Fruit fly (Drosophila melanogaster) whole organism, adult: Measurements from ENCODE around the gene CG1785.

ENCODE experiments used
- CG11617 ChIP-seq: fragments of 200-800 bp; sonication (Bioruptor generic); optimal IDR thresholded peaks from 2 replicates; lab custom pipeline; 2017; ENCODE audit warnings: mild to moderate bottlenecking, missing biosample characterization, missing genetic modification reagents, missing genetic modification characterization
- CG14711 ChIP-seq: fragments of 200-800 bp; sonication (Bioruptor generic); optimal IDR thresholded peaks from 2 replicates; lab custom pipeline; 2018; ENCODE audit warnings: missing biosample characterization, mild to moderate bottlenecking, missing genetic modification characterization, moderate library complexity
- CG1620 ChIP-seq: fragments of 200-800 bp; sonication (Bioruptor generic); optimal IDR thresholded peaks from 2 replicates; lab custom pipeline; 2016; ENCODE audit warnings: missing biosample characterization, missing genetic modification characterization
- CG5204 ChIP-seq: fragments of 200-800 bp; sonication (Bioruptor generic); optimal IDR thresholded peaks from 2 replicates; lab custom pipeline; 2016; ENCODE audit warnings: missing biosample characterization, missing genetic modification characterization
- Hr96 ChIP-seq: fragments of 200-800 bp; sonication (Bioruptor generic); optimal IDR thresholded peaks from 2 replicates; lab custom pipeline; 2016; ENCODE audit warnings: missing biosample characterization, missing genetic modification characterization
- bab1 ChIP-seq: fragments of 200-800 bp; sonication (Bioruptor generic); optimal IDR thresholded peaks from 3 replicates; lab custom pipeline; 2019; ENCODE audit warnings: missing biosample characterization, mild to moderate bottlenecking, missing genetic modification characterization, moderate library complexity
- cnc ChIP-seq, 2 experiments: fragments of >200 bp; optimal IDR thresholded peaks; 2 replicates each; lab custom pipeline; 2017
- ovo ChIP-seq: fragments of 200-800 bp; sonication (Bioruptor generic); optimal IDR thresholded peaks from 2 replicates; lab custom pipeline; 2016; ENCODE audit warnings: missing biosample characterization, missing genetic modification characterization
- pad ChIP-seq: fragments of 200-800 bp; sonication (Bioruptor generic); optimal IDR thresholded peaks from 3 replicates; lab custom pipeline; 2017; ENCODE audit warnings: missing biosample characterization, missing genetic modification characterization, mild to moderate bottlenecking, moderate library complexity, missing genetic modification reagents
- toe ChIP-seq: fragments of 200-800 bp; sonication (Bioruptor generic); optimal IDR thresholded peaks from 2 replicates; lab custom pipeline; 2016; ENCODE audit warnings: missing biosample characterization, missing genetic modification characterization

DNA sequence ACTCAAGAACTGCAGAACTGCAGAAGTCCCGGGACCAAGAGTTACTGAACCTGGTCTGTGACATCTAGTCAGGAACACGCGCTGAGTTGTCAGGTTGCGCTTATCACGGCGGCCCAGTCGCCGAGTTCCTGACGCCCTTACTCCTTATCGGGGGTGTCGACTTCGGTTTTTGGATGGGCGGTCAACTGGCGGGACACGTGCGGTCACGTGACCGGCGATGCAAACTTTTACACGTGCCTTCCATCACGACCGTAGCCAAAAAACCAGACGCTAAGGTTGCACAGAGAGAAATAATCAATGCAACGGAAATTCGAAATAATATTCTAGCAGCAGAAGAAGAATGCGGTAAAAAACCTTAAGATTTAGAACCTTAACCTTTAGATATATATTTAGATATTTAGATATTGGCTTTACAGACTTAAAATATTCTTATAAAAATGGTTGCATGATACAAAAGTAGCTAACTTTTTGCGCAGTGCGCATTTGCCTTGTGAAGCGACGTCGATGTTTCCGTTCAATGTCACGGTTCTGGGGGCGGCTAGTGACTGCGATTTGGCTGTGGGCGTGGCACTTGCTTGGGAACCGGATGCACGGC is 8.8 kb downstream of the CG1785 start:
- no peak for TF ChIP-seq CG1620 (GFP tag; lab: Kevin White, UChicago)
- TF ChIP-seq CG14711 (tag; lab: Kevin White, UChicago), result no peak
- no peak for TF ChIP-seq bab1 (GFP tag; lab: Kevin White, UChicago)
- TF ChIP-seq Hr96 (GFP tag; lab: Kevin White, UChicago), result no peak
- no peak for TF ChIP-seq toe (GFP tag; lab: Kevin White, UChicago)
- no peak for TF ChIP-seq CG11617 (GFP tag; lab: Kevin White, UChicago)
- TF ChIP-seq CG5204, result no peak
- no peak for TF ChIP-seq ovo (GFP tag; lab: Kevin White, UChicago)
- no peak for TF ChIP-seq pad (GFP tag; lab: Kevin White, UChicago)
- no peak for TF ChIP-seq cnc (optimal IDR thresholded peaks at IDR 0.05; lab: Kevin White, UChicago)
